Fruit fly (Drosophila melanogaster): ENCODE results near the gene kirre.

The kirre gene

dm6 chrX:2945103-2945502 lies 204.9 kb downstream of the kirre start, which contains the start of gene CG14423:
CG14423 (plus strand) TSS chrX:2945403.
- TF ChIP-seq CTCF (optimal IDR thresholded peaks at IDR 0.05), result no peak
- no peak for TF ChIP-seq CG8478 (optimal IDR thresholded peaks at IDR 0.05)

- TF ChIP-seq CTCF (optimal IDR thresholded peaks at IDR 0.05) (no peak), CG8478 (optimal IDR thresholded peaks at IDR 0.05) (no peak)
These were observed 206.6 kb downstream of the kirre start, which contains the start of gene CG17959 for dm6 chrX:2946794-2947193. CG17959 (plus strand) TSS chrX:2947094.

- TF ChIP-seq CTCF (optimal IDR thresholded peaks at IDR 0.05) (no peak), CG8478 (optimal IDR thresholded peaks at IDR 0.05) (no peak)
These were observed 207.4 kb downstream of the kirre start, which contains the start of gene CG3603 for dm6 chrX:2947545-2948072. CG3603 (plus strand) TSS chrX:2948034.

dm6 chrX:2949114-2949513 lies 208.9 kb downstream of the kirre start:
- TF ChIP-seq CTCF (optimal IDR thresholded peaks at IDR 0.05) (peak; percentile 85 to 87), CG8478 (optimal IDR thresholded peaks at IDR 0.05) (no peak)

- TF ChIP-seq CTCF (optimal IDR thresholded peaks at IDR 0.05), result no peak
- no peak for TF ChIP-seq CG8478 (optimal IDR thresholded peaks at IDR 0.05)
These were observed 211.5 kb downstream of the kirre start for dm6 chrX:2951637-2952036.

- no peak for TF ChIP-seq CTCF (optimal IDR thresholded peaks at IDR 0.05)
- no peak for TF ChIP-seq CG8478 (optimal IDR thresholded peaks at IDR 0.05)
These were observed 216.5 kb downstream of the kirre start for dm6 chrX:2956641-2957040.

dm6 chrX:2963171-2963570 lies 223.0 kb downstream of the kirre start:
- TF ChIP-seq CG8478 (optimal IDR thresholded peaks at IDR 0.05), result no peak
- no peak for TF ChIP-seq CTCF (optimal IDR thresholded peaks at IDR 0.05)

- TF ChIP-seq CTCF (optimal IDR thresholded peaks at IDR 0.05) (no peak), CG8478 (optimal IDR thresholded peaks at IDR 0.05) (no peak)
These were observed 223.7 kb downstream of the kirre start for dm6 chrX:2963790-2964335.

- TF ChIP-seq CTCF (optimal IDR thresholded peaks at IDR 0.05) (no peak), CG8478 (optimal IDR thresholded peaks at IDR 0.05) (no peak)
These were observed 224.6 kb downstream of the kirre start for dm6 chrX:2964678-2965231.

- no peak for TF ChIP-seq CG8478 (optimal IDR thresholded peaks at IDR 0.05)
- TF ChIP-seq CTCF (optimal IDR thresholded peaks at IDR 0.05), result no peak
These were observed 228.9 kb downstream of the kirre start for dm6 chrX:2969039-2969438.

- TF ChIP-seq CG8478 (optimal IDR thresholded peaks at IDR 0.05) (no peak), CTCF (optimal IDR thresholded peaks at IDR 0.05) (no peak)
These were observed 233.4 kb downstream of the kirre start, which contains the start of gene rst for dm6 chrX:2973593-2973992. rst (minus strand) TSS chrX:2973834.

- TF ChIP-seq CG8478 (optimal IDR thresholded peaks at IDR 0.05) (no peak), CTCF (optimal IDR thresholded peaks at IDR 0.05) (no peak)
These were observed 237.8 kb downstream of the kirre start for dm6 chrX:2977857-2978473.

dm6 chrX:2980290-2980689 lies 240.1 kb downstream of the kirre start:
- TF ChIP-seq CG8478 (optimal IDR thresholded peaks at IDR 0.05), result no peak
- TF ChIP-seq CTCF (optimal IDR thresholded peaks at IDR 0.05), result no peak

dm6 chrX:2982441-2982995 lies 242.3 kb downstream of the kirre start:
- TF ChIP-seq CG8478 (optimal IDR thresholded peaks at IDR 0.05) (no peak), CTCF (optimal IDR thresholded peaks at IDR 0.05) (no peak)

- no peak for TF ChIP-seq CTCF (optimal IDR thresholded peaks at IDR 0.05)
- TF ChIP-seq CG8478 (optimal IDR thresholded peaks at IDR 0.05), result no peak
These were observed 245.0 kb downstream of the kirre start for dm6 chrX:2984902-2985772.
